Fruit fly (Drosophila melanogaster) whole organism, embryonic: ENCODE data around the gene Mlc2.
A peak's percentile ranks its signal among the peaks of the same experiment; 100 is the strongest.

Experiments used
- ATbp ChIP-seq: fragments of 200-800 bp; sonication (Bioruptor generic); optimal IDR thresholded peaks from 2 replicates; lab custom pipeline; 2017; ENCODE audit warnings: missing biosample characterization, mild to moderate bottlenecking, missing genetic modification characterization, missing genetic modification reagents
- Adf1 ChIP-seq: fragments of 200-800 bp; sonication (Bioruptor generic); IDR thresholded peaks from 2 replicates; pipeline ENCODE4 v1.3.6; 2022; ENCODE audit warnings: missing biosample characterization, missing genetic modification characterization
- Awh ChIP-seq: fragments of 200-800 bp; sonication (Bioruptor generic); IDR thresholded peaks from 2 replicates; pipeline ENCODE4, ENCODE4 v1.3.6; 2022; ENCODE audit warnings: missing biosample characterization, missing genetic modification characterization
- B-H1 ChIP-seq: fragments of 200-800 bp; sonication (Bioruptor generic); IDR thresholded peaks from 3 replicates; pipeline ENCODE4 v1.3.6; 2022; ENCODE audit warnings: missing biosample characterization, missing genetic modification characterization
- CG10267 ChIP-seq: fragments of 200-800 bp; sonication (Bioruptor generic); optimal IDR thresholded peaks from 2 replicates; lab custom pipeline; 2018; ENCODE audit warnings: missing biosample characterization, mild to moderate bottlenecking, missing genetic modification characterization, moderate library complexity
- CG13424 ChIP-seq: fragments of 200-800 bp; sonication (Bioruptor generic); optimal IDR thresholded peaks from 2 replicates; lab custom pipeline; 2019; ENCODE audit warnings: missing biosample characterization, mild to moderate bottlenecking, missing genetic modification characterization, moderate library complexity
- CG1529 ChIP-seq: fragments of 200-800 bp; sonication (Bioruptor generic); optimal IDR thresholded peaks from 3 replicates; lab custom pipeline; 2018; ENCODE audit warnings: missing biosample characterization, missing genetic modification characterization
- CG17612 ChIP-seq: fragments of 200-800 bp; sonication (Bioruptor generic); IDR thresholded peaks from 2 replicates; pipeline ENCODE4 v1.3.6; 2022; ENCODE audit warnings: missing biosample characterization, missing genetic modification characterization
- CG2116 ChIP-seq: fragments of 200-800 bp; sonication (Bioruptor generic); optimal IDR thresholded peaks from 3 replicates; lab custom pipeline; 2018; ENCODE audit warnings: missing biosample characterization, mild to moderate bottlenecking, missing genetic modification characterization
- CG32532 ChIP-seq: fragments of 200-800 bp; sonication (Bioruptor generic); IDR thresholded peaks from 2 replicates; pipeline ENCODE4 v1.3.6; 2022; ENCODE audit warnings: missing biosample characterization, missing genetic modification characterization
- CG3995 ChIP-seq: fragments of 200-800 bp; sonication (Bioruptor generic); optimal IDR thresholded peaks from 3 replicates; lab custom pipeline; 2016; ENCODE audit warnings: missing biosample characterization, missing genetic modification characterization
- CG4360 ChIP-seq: fragments of 200-800 bp; sonication (Bioruptor generic); IDR thresholded peaks from 2 replicates; pipeline ENCODE4 v1.3.6; 2022; ENCODE audit warnings: missing biosample characterization, missing genetic modification characterization
- CG7987 ChIP-seq: fragments of 200-800 bp; sonication (Bioruptor generic); optimal IDR thresholded peaks from 2 replicates; lab custom pipeline; 2018; ENCODE audit warnings: missing biosample characterization, mild to moderate bottlenecking, missing genetic modification characterization, moderate library complexity
- CG9437 ChIP-seq: fragments of 200-800 bp; sonication (Bioruptor generic); optimal IDR thresholded peaks from 2 replicates; lab custom pipeline; 2018; ENCODE audit warnings: missing biosample characterization, mild to moderate bottlenecking, missing genetic modification characterization
- CG9932 ChIP-seq: fragments of 200-800 bp; sonication (Bioruptor generic); IDR thresholded peaks from 2 replicates; pipeline ENCODE4 v1.3.6; 2022; ENCODE audit warnings: missing biosample characterization, missing genetic modification characterization
- D19B ChIP-seq: fragments of 200-800 bp; sonication (Bioruptor generic); optimal IDR thresholded peaks from 2 replicates; lab custom pipeline; 2017; ENCODE audit warnings: missing biosample characterization, mild to moderate bottlenecking, missing genetic modification characterization
- Dfd ChIP-seq, 2 experiments: fragments of >200 bp; optimal IDR thresholded peaks; 2 replicates each; lab custom pipeline; 2017; ENCODE audit warnings: missing biosample characterization in 2 of 2, missing genetic modification characterization in 2 of 2
- Dref ChIP-seq: fragments of 200-800 bp; sonication (Bioruptor generic); IDR thresholded peaks from 2 replicates; pipeline ENCODE4 v1.3.6; 2022; ENCODE audit warnings: missing biosample characterization, missing genetic modification characterization
- E2f2 ChIP-seq: fragments of 200-800 bp; sonication (Bioruptor generic); IDR thresholded peaks from 2 replicates; pipeline ENCODE4 v1.3.6; 2022; ENCODE audit warnings: missing biosample characterization, missing genetic modification characterization
- HmgZ ChIP-seq: fragments of 200-800 bp; sonication (Bioruptor generic); optimal IDR thresholded peaks from 2 replicates; lab custom pipeline; 2018; ENCODE audit warnings: missing biosample characterization, mild to moderate bottlenecking, missing genetic modification characterization
- Hmr ChIP-seq: fragments of 200-800 bp; sonication (Bioruptor generic); optimal IDR thresholded peaks from 3 replicates; lab custom pipeline; 2017; ENCODE audit warnings: mild to moderate bottlenecking, missing biosample characterization, missing genetic modification reagents, missing genetic modification characterization
- Hr51 ChIP-seq, 2 experiments: fragments of 200-800 bp; sonication (Bioruptor generic); optimal IDR thresholded peaks; 2 replicates in 1 of 2; 3 replicates in 1 of 2; lab custom pipeline; 2016 to 2018; ENCODE audit warnings: missing biosample characterization in 2 of 2, missing genetic modification characterization in 2 of 2, mild to moderate bottlenecking in 1 of 2, moderate library complexity in 1 of 2
- Hsf ChIP-seq: fragments of 200-800 bp; sonication (Bioruptor generic); optimal IDR thresholded peaks from 3 replicates; lab custom pipeline; 2016; ENCODE audit warnings: missing biosample characterization, missing genetic modification characterization
- MESR4 ChIP-seq: fragments of 200-800 bp; sonication (Bioruptor generic); optimal IDR thresholded peaks from 2 replicates; lab custom pipeline; 2018; ENCODE audit warnings: missing biosample characterization, mild to moderate bottlenecking, missing genetic modification characterization, moderate library complexity
- MTF-1 ChIP-seq: fragments of 200-800 bp; sonication (Bioruptor generic); optimal IDR thresholded peaks from 2 replicates; lab custom pipeline; 2018; ENCODE audit warnings: missing biosample characterization, mild to moderate bottlenecking, missing genetic modification characterization, borderline replicate concordance
- Mad ChIP-seq: fragments of 200-800 bp; sonication (Bioruptor generic); optimal IDR thresholded peaks from 2 replicates; lab custom pipeline; 2016; ENCODE audit warnings: missing biosample characterization, missing genetic modification characterization
- Sin3A ChIP-seq: fragments of >200 bp; optimal IDR thresholded peaks from 2 replicates; lab custom pipeline; 2018
- TFAM ChIP-seq: fragments of 200-800 bp; sonication (Bioruptor generic); optimal IDR thresholded peaks from 2 replicates; lab custom pipeline; 2017; ENCODE audit warnings: missing biosample characterization, missing genetic modification characterization, inconsistent platforms
- Trl ChIP-seq, 3 experiments: fragments of >200 bp in 2 of 3; fragments of 200-800 bp in 1 of 3; sonication (Bioruptor generic) in 1 of 3; optimal IDR thresholded peaks; 2 replicates in 1 of 3; 3 replicates in 2 of 3; lab custom pipeline; 2016 to 2017; ENCODE audit warnings: missing biosample characterization in 1 of 3, missing genetic modification characterization in 1 of 3
- ato ChIP-seq: fragments of 200-800 bp; sonication (Bioruptor generic); IDR thresholded peaks from 2 replicates; pipeline ENCODE4 v1.3.6; 2022; ENCODE audit warnings: missing biosample characterization, missing genetic modification characterization; ENCODE audit not compliant: partially characterized antibody
- cato ChIP-seq: fragments of 200-800 bp; sonication (Bioruptor generic); optimal IDR thresholded peaks from 2 replicates; lab custom pipeline; 2016; ENCODE audit warnings: missing biosample characterization, missing genetic modification characterization, borderline replicate concordance
- chif ChIP-seq, 2 experiments: fragments of 200-800 bp; sonication (Bioruptor generic); optimal IDR thresholded peaks; 3 replicates each; lab custom pipeline; 2016; ENCODE audit warnings: missing biosample characterization in 2 of 2, missing genetic modification characterization in 2 of 2
- ci ChIP-seq: fragments of 200-800 bp; sonication (Bioruptor generic); IDR thresholded peaks from 3 replicates; pipeline ENCODE4 v1.3.6; 2022; ENCODE audit warnings: missing biosample characterization, missing genetic modification characterization
- crc ChIP-seq: fragments of 200-800 bp; sonication (Bioruptor generic); optimal IDR thresholded peaks from 2 replicates; lab custom pipeline; 2016; ENCODE audit warnings: missing biosample characterization, missing genetic modification characterization
- exex ChIP-seq: fragments of 200-800 bp; sonication (Bioruptor generic); optimal IDR thresholded peaks from 4 replicates; lab custom pipeline; 2018; ENCODE audit warnings: missing biosample characterization, mild to moderate bottlenecking, missing genetic modification characterization, moderate library complexity
- gcm ChIP-seq: fragments of 200-800 bp; sonication (Bioruptor generic); optimal IDR thresholded peaks from 2 replicates; lab custom pipeline; 2019; ENCODE audit warnings: missing biosample characterization, mild to moderate bottlenecking, missing genetic modification characterization, moderate library complexity
- ham ChIP-seq: fragments of 200-800 bp; sonication (Bioruptor generic); IDR thresholded peaks from 2 replicates; pipeline ENCODE4 v1.3.6; 2022; ENCODE audit warnings: missing biosample characterization, missing genetic modification characterization
- hbn ChIP-seq: fragments of 200-800 bp; sonication (Bioruptor generic); IDR thresholded peaks from 2 replicates; pipeline ENCODE4 v1.3.6; 2022; ENCODE audit warnings: missing biosample characterization, missing genetic modification characterization; ENCODE audit not compliant: partially characterized antibody
- kah ChIP-seq: fragments of 200-800 bp; sonication (Bioruptor generic); optimal IDR thresholded peaks from 2 replicates; lab custom pipeline; 2018; ENCODE audit warnings: missing biosample characterization, mild to moderate bottlenecking, missing genetic modification characterization
- lab ChIP-seq: fragments of 200-800 bp; sonication (Bioruptor generic); optimal IDR thresholded peaks from 3 replicates; lab custom pipeline; 2017; ENCODE audit warnings: missing biosample characterization, missing genetic modification characterization, mild to moderate bottlenecking, moderate library complexity, missing genetic modification reagents
- repo ChIP-seq: fragments of 200-800 bp; sonication (Bioruptor generic); optimal IDR thresholded peaks from 2 replicates; lab custom pipeline; 2016; ENCODE audit warnings: missing biosample characterization, missing genetic modification characterization
- run ChIP-seq: fragments of 200-800 bp; sonication (Bioruptor generic); optimal IDR thresholded peaks from 3 replicates; lab custom pipeline; 2018; ENCODE audit warnings: missing biosample characterization, mild to moderate bottlenecking, missing genetic modification characterization
- schlank ChIP-seq: fragments of 200-800 bp; sonication (Bioruptor generic); optimal IDR thresholded peaks from 2 replicates; lab custom pipeline; 2018; ENCODE audit warnings: missing biosample characterization, mild to moderate bottlenecking, missing genetic modification characterization
- slbo ChIP-seq: fragments of 200-800 bp; sonication (Bioruptor generic); IDR thresholded peaks from 2 replicates; pipeline ENCODE4 v1.3.6; 2022; ENCODE audit warnings: missing biosample characterization, missing genetic modification characterization
- ssp ChIP-seq: fragments of 200-800 bp; sonication (Bioruptor generic); IDR thresholded peaks from 2 replicates; pipeline ENCODE4 v1.3.6; 2022; ENCODE audit warnings: missing biosample characterization, missing genetic modification characterization
- sug ChIP-seq: fragments of 200-800 bp; optimal IDR thresholded peaks from 2 replicates; lab custom pipeline; 2019; ENCODE audit warnings: missing biosample characterization, mild to moderate bottlenecking, missing genetic modification characterization, moderate library complexity
- tap ChIP-seq: fragments of 200-800 bp; optimal IDR thresholded peaks from 3 replicates; lab custom pipeline; 2019; ENCODE audit warnings: missing biosample characterization, mild to moderate bottlenecking, missing genetic modification characterization, moderate library complexity
- vnd ChIP-seq: fragments of 200-800 bp; sonication (Bioruptor generic); IDR thresholded peaks from 3 replicates; pipeline ENCODE4 v1.3.6; 2022; ENCODE audit warnings: missing biosample characterization, missing genetic modification characterization; ENCODE audit not compliant: partially characterized antibody

Gene Mlc2

dm6 chr3R:30208766-30209484, 34.6 kb upstream of the Mlc2 start, which contains the start of gene RpS7 (continued):
- peak; percentile 93 for TF ChIP-seq ci (GFP tag; lab: Robert Waterston, UW)
- peak; percentile 80 for TF ChIP-seq slbo (GFP tag; lab: Robert Waterston, UW)
- peak; percentile 18 to 39 for TF ChIP-seq chif (GFP tag; optimal IDR thresholded peaks at IDR 0.05; lab: Kevin White, UChicago)
- TF ChIP-seq Hr51 (GFP tag; optimal IDR thresholded peaks at IDR 0.05; lab: Kevin White, UChicago): peak; percentile 13 to 57
- TF ChIP-seq cato (GFP tag; lab: Kevin White, UChicago): peak; percentile 20
- peak; percentile 66; the same call in 1 of the 2 replicates for TF ChIP-seq ham
- TF ChIP-seq TFAM (GFP tag; lab: Kevin White, UChicago): peak; percentile 20
- peak; percentile 64 for TF ChIP-seq CG10267 (tag; lab: Kevin White, UChicago)
- TF ChIP-seq Dref: peak; percentile 82
- TF ChIP-seq exex (tag; lab: Kevin White, UChicago): peak; percentile 39
- peak; percentile 73 for TF ChIP-seq Sin3A (lab: Kevin White, UChicago)
- peak; percentile 44; the same call in 1 of the 2 replicates for TF ChIP-seq E2f2 (GFP tag; lab: Robert Waterston, UW)
- TF ChIP-seq ATbp: peak; percentile 67
- peak; percentile 86 for TF ChIP-seq CG9932 (GFP tag; lab: Robert Waterston, UW)
- peak; percentile 6 for TF ChIP-seq repo
- peak; percentile 28 for TF ChIP-seq D19B
- peak; percentile 53 for TF ChIP-seq Adf1 (GFP tag; lab: Robert Waterston, UW)
- TF ChIP-seq Mad (GFP tag; lab: Kevin White, UChicago): peak; percentile 50
- TF ChIP-seq sug (tag; lab: Kevin White, UChicago): peak; percentile 65
- TF ChIP-seq kah (GFP tag; lab: Kevin White, UChicago): peak; percentile 84
- TF ChIP-seq run (tag; lab: Kevin White, UChicago): peak; percentile 67
- no peak for TF ChIP-seq Dfd (GFP tag; optimal IDR thresholded peaks at IDR 0.05; lab: Kevin White, UChicago)
- TF ChIP-seq ssp: peak; percentile 39; the same call in 1 of the 2 replicates
- TF ChIP-seq CG4360: peak; percentile 43; the same call in 1 of the 2 replicates
- TF ChIP-seq CG13424 (tag; lab: Kevin White, UChicago): peak; percentile 20
- TF ChIP-seq crc (GFP tag; lab: Kevin White, UChicago): peak; percentile 30
- TF ChIP-seq CG7987 (GFP tag; lab: Kevin White, UChicago): peak; percentile 93
- peak; percentile 31 for TF ChIP-seq HmgZ
- TF ChIP-seq CG1529: peak; percentile 58
- TF ChIP-seq MESR4 (GFP tag; lab: Kevin White, UChicago): peak; percentile 97
- TF ChIP-seq tap: peak; percentile 62
- TF ChIP-seq CG32532 (GFP tag; lab: Robert Waterston, UW): peak; percentile 83
- peak; percentile 79 for TF ChIP-seq CG9437 (GFP tag; lab: Kevin White, UChicago)
- TF ChIP-seq CG17612 (GFP tag; lab: Robert Waterston, UW): no peak
- peak; percentile 85 for TF ChIP-seq Hmr (GFP tag; lab: Kevin White, UChicago)
- peak; percentile 83 for TF ChIP-seq Awh (GFP tag; lab: Robert Waterston, UW)
- TF ChIP-seq gcm (GFP tag; lab: Kevin White, UChicago): peak; percentile 74
- TF ChIP-seq Hsf: peak; percentile 60
- peak; percentile 92 for TF ChIP-seq CG2116 (GFP tag; lab: Kevin White, UChicago)
- TF ChIP-seq CG3995 (GFP tag; lab: Kevin White, UChicago): peak; percentile 36
- TF ChIP-seq hbn (GFP tag; lab: Robert Waterston, UW): peak; percentile 89
- TF ChIP-seq ato (GFP tag; lab: Robert Waterston, UW): peak; percentile 92
- TF ChIP-seq lab (GFP tag; lab: Kevin White, UChicago): peak; percentile 89
- TF ChIP-seq MTF-1 (GFP tag; lab: Kevin White, UChicago): peak; percentile 90
- TF ChIP-seq schlank (tag; lab: Kevin White, UChicago): peak; percentile 78
- no peak for TF ChIP-seq Trl (optimal IDR thresholded peaks at IDR 0.05; lab: Kevin White, UChicago)
- peak; percentile 24 for TF ChIP-seq Trl (GFP tag; optimal IDR thresholded peaks at IDR 0.05; lab: Kevin White, UChicago)
- TF ChIP-seq vnd (GFP tag; lab: Robert Waterston, UW): peak; percentile 99
- peak; percentile 45; the same call in 2 of the 3 replicates for TF ChIP-seq B-H1 (GFP tag; lab: Robert Waterston, UW)
